Fruit fly (Drosophila melanogaster) whole organism, embryonic: ENCODE data around the gene Rsph1.
A peak's percentile ranks its signal among the peaks of the same experiment; 100 is the strongest.
"Not testable (repeated sequence)": the region's sequence is repeated elsewhere in the genome, so short reads cannot be mapped to it uniquely, and the experiment has no call there.

Source experiments
- CG1024 ChIP-seq: fragments of 200-800 bp; sonication (Bioruptor generic); IDR thresholded peaks from 2 replicates; pipeline ENCODE4 v1.3.6; 2022; ENCODE audit warnings: missing biosample characterization, missing genetic modification characterization
- CG10366 ChIP-seq: fragments of 200-800 bp; sonication (Bioruptor generic); IDR thresholded peaks from 2 replicates; pipeline ENCODE4 v1.3.6; 2022; ENCODE audit warnings: missing biosample characterization, missing genetic modification characterization
- CG10979 ChIP-seq: fragments of 200-800 bp; sonication (Bioruptor generic); optimal IDR thresholded peaks from 2 replicates; lab custom pipeline; 2018; ENCODE audit warnings: missing biosample characterization, mild to moderate bottlenecking, missing genetic modification characterization, moderate library complexity
- CG11085 ChIP-seq: fragments of 200-800 bp; sonication (Bioruptor generic); IDR thresholded peaks from 2 replicates; pipeline ENCODE4 v1.3.6; 2022; ENCODE audit warnings: missing biosample characterization, missing genetic modification characterization
- CG11456 ChIP-seq: fragments of 200-800 bp; sonication (Bioruptor generic); IDR thresholded peaks from 3 replicates; pipeline ENCODE4 v1.3.6; 2022; ENCODE audit warnings: missing biosample characterization, missing genetic modification characterization
- CG12942 ChIP-seq: fragments of 200-800 bp; sonication (Bioruptor generic); optimal IDR thresholded peaks from 3 replicates; lab custom pipeline; 2016; ENCODE audit warnings: missing biosample characterization, missing genetic modification characterization
- CG14050 ChIP-seq: fragments of 200-800 bp; sonication (Bioruptor generic); IDR thresholded peaks from 3 replicates; pipeline ENCODE4 v1.3.6; 2022; ENCODE audit warnings: missing biosample characterization, missing genetic modification characterization
- CG14441 ChIP-seq: fragments of 200-800 bp; sonication (Bioruptor generic); IDR thresholded peaks from 2 replicates; pipeline ENCODE4 v1.3.6; 2022; ENCODE audit warnings: missing biosample characterization, missing genetic modification characterization
- CG15696 ChIP-seq: fragments of 200-800 bp; sonication (Bioruptor generic); optimal IDR thresholded peaks from 2 replicates; lab custom pipeline; 2019; ENCODE audit warnings: missing biosample characterization, mild to moderate bottlenecking, missing genetic modification characterization, moderate library complexity
- CG1603 ChIP-seq: fragments of 200-800 bp; sonication (Bioruptor generic); optimal IDR thresholded peaks from 2 replicates; lab custom pipeline; 2019; ENCODE audit warnings: missing biosample characterization, mild to moderate bottlenecking, missing genetic modification characterization, moderate library complexity
- CG16813 ChIP-seq: fragments of 200-800 bp; sonication (Bioruptor generic); IDR thresholded peaks from 3 replicates; pipeline ENCODE4 v1.3.6; 2022; ENCODE audit warnings: missing biosample characterization, missing genetic modification characterization; ENCODE audit not compliant: partially characterized antibody
- CG17328 ChIP-seq: fragments of 200-800 bp; sonication (Bioruptor generic); IDR thresholded peaks from 2 replicates; pipeline ENCODE4 v1.3.6; 2022; ENCODE audit warnings: missing biosample characterization, missing genetic modification characterization
- CG18262 ChIP-seq: fragments of 200-800 bp; optimal IDR thresholded peaks from 3 replicates; lab custom pipeline; 2019; ENCODE audit warnings: missing biosample characterization, mild to moderate bottlenecking, missing genetic modification characterization, moderate library complexity
- CG2199 ChIP-seq: fragments of 200-800 bp; sonication (Bioruptor generic); IDR thresholded peaks from 3 replicates; pipeline ENCODE4 v1.3.6; 2022; ENCODE audit warnings: missing biosample characterization, missing genetic modification characterization
- CG2875 ChIP-seq: fragments of 200-800 bp; sonication (Bioruptor generic); optimal IDR thresholded peaks from 2 replicates; lab custom pipeline; 2017; ENCODE audit warnings: missing biosample characterization, mild to moderate bottlenecking, missing genetic modification characterization, missing genetic modification reagents
- CG30403 ChIP-seq: fragments of 200-800 bp; sonication (Bioruptor generic); optimal IDR thresholded peaks from 3 replicates; lab custom pipeline; 2016; ENCODE audit warnings: missing biosample characterization, missing genetic modification characterization
- CG34224 ChIP-seq: fragments of 200-800 bp; sonication (Bioruptor generic); IDR thresholded peaks from 3 replicates; pipeline ENCODE4 v1.3.6; 2022; ENCODE audit warnings: missing biosample characterization, missing genetic modification characterization; ENCODE audit not compliant: partially characterized antibody
- CG42726 ChIP-seq: fragments of 200-800 bp; sonication (Bioruptor generic); IDR thresholded peaks from 2 replicates; pipeline ENCODE4 v1.3.6; 2022; ENCODE audit warnings: missing biosample characterization, missing genetic modification characterization; ENCODE audit not compliant: partially characterized antibody
- CG4424 ChIP-seq: fragments of 200-800 bp; sonication (Bioruptor generic); optimal IDR thresholded peaks from 3 replicates; lab custom pipeline; 2016; ENCODE audit warnings: missing biosample characterization, missing genetic modification characterization
- CG4730 ChIP-seq: fragments of 200-800 bp; sonication (Bioruptor generic); IDR thresholded peaks from 2 replicates; pipeline ENCODE4 v1.3.6; 2022; ENCODE audit warnings: missing biosample characterization, missing genetic modification characterization
- CG5245 ChIP-seq: fragments of 200-800 bp; sonication (Bioruptor generic); optimal IDR thresholded peaks from 3 replicates; lab custom pipeline; 2016; ENCODE audit warnings: missing biosample characterization, missing genetic modification characterization
- CG6689 ChIP-seq: fragments of 200-800 bp; sonication (Bioruptor generic); IDR thresholded peaks from 2 replicates; pipeline ENCODE4 v1.3.6; 2022; ENCODE audit warnings: missing biosample characterization, missing genetic modification characterization
- CG9817 ChIP-seq: fragments of 200-800 bp; sonication (Bioruptor generic); optimal IDR thresholded peaks from 2 replicates; lab custom pipeline; 2018; ENCODE audit warnings: missing biosample characterization, mild to moderate bottlenecking, missing genetic modification characterization, moderate library complexity
- E2f1 ChIP-seq: fragments of 200-800 bp; sonication (Bioruptor generic); IDR thresholded peaks from 2 replicates; pipeline ENCODE4 v1.3.6; 2022; ENCODE audit warnings: missing biosample characterization, missing genetic modification characterization
- Fer2 ChIP-seq: fragments of 200-800 bp; sonication (Bioruptor generic); optimal IDR thresholded peaks from 2 replicates; lab custom pipeline; 2018; ENCODE audit warnings: missing biosample characterization, mild to moderate bottlenecking, missing genetic modification characterization, moderate library complexity
- Gug ChIP-seq: fragments of 200-800 bp; sonication (Bioruptor generic); IDR thresholded peaks from 4 replicates; pipeline ENCODE4 v1.3.6; 2022; ENCODE audit warnings: missing biosample characterization, missing genetic modification characterization
- HLH54F ChIP-seq: fragments of 200-800 bp; sonication (Bioruptor generic); optimal IDR thresholded peaks from 3 replicates; lab custom pipeline; 2016; ENCODE audit warnings: missing biosample characterization, missing genetic modification characterization
- Mad ChIP-seq: fragments of 200-800 bp; sonication (Bioruptor generic); optimal IDR thresholded peaks from 2 replicates; lab custom pipeline; 2016; ENCODE audit warnings: missing biosample characterization, missing genetic modification characterization
- Med ChIP-seq: fragments of 200-800 bp; sonication (Bioruptor generic); peaks from one replicate; lab custom pipeline; 2016; ENCODE audit warnings: missing biosample characterization, missing genetic modification characterization, mild to moderate bottlenecking, inconsistent platforms, moderate library complexity
- NC2α ChIP-seq: fragments of 200-800 bp; sonication (Bioruptor generic); optimal IDR thresholded peaks from 2 replicates; lab custom pipeline; 2016; ENCODE audit warnings: missing biosample characterization, missing genetic modification characterization
- Sry-δ ChIP-seq: fragments of 200-800 bp; sonication (Bioruptor generic); optimal IDR thresholded peaks from 2 replicates; lab custom pipeline; 2016; ENCODE audit warnings: missing biosample characterization, missing genetic modification characterization
- Trl ChIP-seq, 3 experiments: fragments of >200 bp in 2 of 3; fragments of 200-800 bp in 1 of 3; sonication (Bioruptor generic) in 1 of 3; optimal IDR thresholded peaks; 2 replicates in 1 of 3; 3 replicates in 2 of 3; lab custom pipeline; 2016 to 2017; ENCODE audit warnings: missing biosample characterization in 1 of 3, missing genetic modification characterization in 1 of 3
- Xrp1 ChIP-seq: fragments of 200-800 bp; sonication (Bioruptor generic); IDR thresholded peaks from 2 replicates; pipeline ENCODE4 v1.3.6; 2022; ENCODE audit warnings: missing biosample characterization, missing genetic modification characterization
- ash1 ChIP-seq: fragments of 200-800 bp; sonication (Bioruptor generic); optimal IDR thresholded peaks from 2 replicates; lab custom pipeline; 2018; ENCODE audit warnings: missing biosample characterization, mild to moderate bottlenecking, missing genetic modification characterization
- chif ChIP-seq, 2 experiments: fragments of 200-800 bp; sonication (Bioruptor generic); optimal IDR thresholded peaks; 3 replicates each; lab custom pipeline; 2016; ENCODE audit warnings: missing biosample characterization in 2 of 2, missing genetic modification characterization in 2 of 2
- chm ChIP-seq: fragments of 200-800 bp; sonication (Bioruptor generic); IDR thresholded peaks from 2 replicates; pipeline ENCODE4 v1.3.6; 2022; ENCODE audit warnings: missing biosample characterization, missing genetic modification characterization
- chn ChIP-seq: fragments of 200-800 bp; sonication (Bioruptor generic); optimal IDR thresholded peaks from 2 replicates; lab custom pipeline; 2016; ENCODE audit warnings: missing biosample characterization, missing genetic modification characterization
- eyg ChIP-seq: fragments of 200-800 bp; sonication (Bioruptor generic); optimal IDR thresholded peaks from 3 replicates; lab custom pipeline; 2016; ENCODE audit warnings: missing biosample characterization, missing genetic modification characterization
- gt ChIP-seq: fragments of 200-800 bp; sonication (Bioruptor generic); IDR thresholded peaks from 2 replicates; pipeline ENCODE4 v1.3.6; 2022; ENCODE audit warnings: missing biosample characterization, missing genetic modification characterization
- hkb ChIP-seq, 2 experiments: fragments of 200-800 bp in 1 of 2; fragments of >200 bp in 1 of 2; sonication (Bioruptor generic) in 1 of 2; IDR thresholded peaks in 1 of 2; optimal IDR thresholded peaks in 1 of 2; 2 replicates each; pipeline versions ENCODE4 v1.3.6 to Lab custom; 2017 to 2022; ENCODE audit warnings: missing biosample characterization in 1 of 2, missing genetic modification characterization in 1 of 2
- inv ChIP-seq: fragments of 200-800 bp; sonication (Bioruptor generic); IDR thresholded peaks from 2 replicates; pipeline ENCODE4 v1.3.6; 2022; ENCODE audit warnings: missing biosample characterization, missing genetic modification characterization; ENCODE audit not compliant: partially characterized antibody
- kni ChIP-seq: fragments of 200-800 bp; sonication (Bioruptor generic); optimal IDR thresholded peaks from 3 replicates; lab custom pipeline; 2017; ENCODE audit warnings: mild to moderate bottlenecking, missing biosample characterization, missing genetic modification reagents, missing genetic modification characterization
- mam ChIP-seq: fragments of 200-800 bp; sonication (Bioruptor generic); optimal IDR thresholded peaks from 3 replicates; lab custom pipeline; 2016; ENCODE audit warnings: missing biosample characterization, missing genetic modification characterization
- pzg ChIP-seq: fragments of 200-800 bp; sonication (Bioruptor generic); optimal IDR thresholded peaks from 3 replicates; lab custom pipeline; 2018; ENCODE audit warnings: missing biosample characterization, mild to moderate bottlenecking, missing genetic modification characterization, moderate library complexity
- repo ChIP-seq: fragments of 200-800 bp; sonication (Bioruptor generic); optimal IDR thresholded peaks from 2 replicates; lab custom pipeline; 2016; ENCODE audit warnings: missing biosample characterization, missing genetic modification characterization
- so ChIP-seq: fragments of 200-800 bp; sonication (Bioruptor generic); IDR thresholded peaks from 3 replicates; pipeline ENCODE4 v1.3.6; 2022; ENCODE audit warnings: missing biosample characterization, missing genetic modification characterization
- stwl ChIP-seq: fragments of 200-800 bp; sonication (Bioruptor generic); optimal IDR thresholded peaks from 3 replicates; lab custom pipeline; 2018; ENCODE audit warnings: missing biosample characterization, mild to moderate bottlenecking, missing genetic modification characterization, moderate library complexity
- tx ChIP-seq: fragments of 200-800 bp; sonication (Bioruptor generic); optimal IDR thresholded peaks from 2 replicates; lab custom pipeline; 2016; ENCODE audit warnings: missing biosample characterization, missing genetic modification characterization

Rsph1 gene

dm6 chr2L:13215640-13216129 lies 32.4 kb downstream of the Rsph1 start (continued):
- TF ChIP-seq inv (GFP tag; lab: Robert Waterston, UW) (peak; percentile 33; the same call in 1 of the 2 replicates), kni (GFP tag; lab: Kevin White, UChicago) (peak; percentile 95), Med (GFP tag; lab: Kevin White, UChicago) (peak; percentile 97), Sry-δ (GFP tag; lab: Kevin White, UChicago) (peak; percentile 29), CG17328 (GFP tag; lab: Robert Waterston, UW) (peak; percentile 8; the same call in 1 of the 2 replicates), E2f1 (GFP tag; lab: Robert Waterston, UW) (peak; percentile 49; the same call in 1 of the 2 replicates), CG10366 (GFP tag; lab: Robert Waterston, UW) (peak; percentile 44; the same call in 1 of the 2 replicates), mam (peak; percentile 36), CG18262 (peak; percentile 44), Mad (GFP tag; lab: Kevin White, UChicago) (peak; percentile 70), chm (peak; percentile 72; the same call in 1 of the 2 replicates), CG42726 (GFP tag; lab: Robert Waterston, UW) (peak; percentile 80), CG4730 (peak; percentile 44; the same call in 1 of the 2 replicates), CG11456 (GFP tag; lab: Robert Waterston, UW) (peak; percentile 69; the same call in 1 of the 3 replicates), NC2α (GFP tag; lab: Kevin White, UChicago) (peak; percentile 53), CG2875 (GFP tag; lab: Kevin White, UChicago) (peak; percentile 51), chn (GFP tag; lab: Kevin White, UChicago) (peak; percentile 27), stwl (tag; lab: Kevin White, UChicago) (peak; percentile 5), HLH54F (GFP tag; lab: Kevin White, UChicago) (peak; percentile 68), eyg (GFP tag; lab: Kevin White, UChicago) (peak; percentile 55), CG2199 (peak; percentile 86), Trl (GFP tag; optimal IDR thresholded peaks at IDR 0.05; lab: Kevin White, UChicago) (peak; percentile 75), CG10979 (peak; percentile 42), Xrp1 (GFP tag; lab: Robert Waterston, UW) (peak; percentile 72), CG1603 (peak; percentile 46), CG15696 (tag; lab: Kevin White, UChicago) (peak; percentile 73), ash1 (GFP tag; lab: Kevin White, UChicago) (peak; percentile 23), CG16813 (GFP tag; lab: Robert Waterston, UW) (peak; percentile 54; the same call in 2 of the 3 replicates), repo (GFP tag; lab: Kevin White, UChicago) (peak; percentile 73), CG12942 (GFP tag; lab: Kevin White, UChicago) (peak; percentile 19), CG14441 (GFP tag; lab: Robert Waterston, UW) (peak; percentile 43; the same call in 1 of the 2 replicates), CG4424 (GFP tag; lab: Kevin White, UChicago) (peak; percentile 35), CG1024 (GFP tag; lab: Robert Waterston, UW) (peak; percentile 50; the same call in 1 of the 2 replicates), pzg (GFP tag; lab: Kevin White, UChicago) (peak; percentile 3), Fer2 (tag; lab: Kevin White, UChicago) (peak; percentile 1), CG9817 (tag; lab: Kevin White, UChicago) (peak; percentile 26), CG5245 (GFP tag; lab: Kevin White, UChicago) (peak; percentile 37), so (peak; percentile 62; the same call in 1 of the 3 replicates), CG6689 (GFP tag; lab: Robert Waterston, UW) (peak; percentile 26; the same call in 1 of the 2 replicates), CG30403 (GFP tag; lab: Kevin White, UChicago) (peak; percentile 30), CG34224 (GFP tag; lab: Robert Waterston, UW) (peak; percentile 35; the same call in 1 of the 3 replicates), tx (GFP tag; lab: Kevin White, UChicago) (peak; percentile 51), chif (GFP tag; optimal IDR thresholded peaks at IDR 0.05; lab: Kevin White, UChicago) (peak in 1 of 2 experiments; percentile 52), gt (GFP tag; lab: Robert Waterston, UW) (peak; percentile 44; the same call in 1 of the 2 replicates), CG14050 (0 out of 3 replicates have a peak, but pooled peaks have one; percentile 16), CG11085 (GFP tag; lab: Robert Waterston, UW) (peak; percentile 61; the same call in 1 of the 2 replicates), Gug (peak; percentile 49; the same call in 2 of the 4 replicates), hkb (GFP tag; IDR thresholded peaks at IDR 0.05; lab: Robert Waterston, UW) (peak; percentile 75)
- not testable (repeated sequence) for TF ChIP-seq Trl, hkb (optimal IDR thresholded peaks at IDR 0.05; lab: Kevin White, UChicago)
